Worm (Caenorhabditis elegans): Measurements from ENCODE around the gene zyg-12.
A peak's percentile ranks its signal among the peaks of the same experiment; 100 is the strongest.

The zyg-12 gene

DNA sequence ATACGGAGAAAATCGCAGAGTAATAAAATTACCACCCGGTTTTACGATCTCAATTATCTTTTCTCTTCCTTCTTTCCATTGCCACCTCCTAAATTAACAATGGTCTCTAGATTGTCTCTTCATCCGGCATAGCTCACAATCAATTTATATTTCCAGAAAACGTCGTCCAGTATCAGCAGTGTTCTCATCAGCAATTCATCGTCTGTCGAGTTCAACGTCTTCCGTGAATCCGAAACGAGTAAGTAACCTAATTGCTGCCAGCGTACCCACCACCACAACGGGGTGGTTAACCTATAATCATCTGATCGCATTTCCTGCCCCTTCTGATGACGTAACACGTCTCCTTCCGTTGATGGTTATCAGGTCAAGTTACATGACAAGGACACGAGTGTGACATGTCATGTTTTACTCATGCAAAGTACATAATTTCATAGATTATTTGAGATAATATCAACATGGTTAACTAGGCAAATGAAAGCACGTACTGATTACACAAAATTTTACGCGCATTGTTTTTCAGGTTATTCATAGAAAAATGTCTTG is 36.3 kb downstream of the zyg-12 start:
- TF ChIP-seq ceh-30 (tag; optimal IDR thresholded peaks at IDR 0.05) (no peak), ceh-6 (GFP tag; optimal IDR thresholded peaks at IDR 0.05) (no peak), odd-2 (tag; optimal IDR thresholded peaks at IDR 0.05) (no peak), unc-55 (GFP tag; optimal IDR thresholded peaks at IDR 0.05) (peak; percentile 63), elt-2 (tag; optimal IDR thresholded peaks at IDR 0.05) (peak; percentile 78)

DNA sequence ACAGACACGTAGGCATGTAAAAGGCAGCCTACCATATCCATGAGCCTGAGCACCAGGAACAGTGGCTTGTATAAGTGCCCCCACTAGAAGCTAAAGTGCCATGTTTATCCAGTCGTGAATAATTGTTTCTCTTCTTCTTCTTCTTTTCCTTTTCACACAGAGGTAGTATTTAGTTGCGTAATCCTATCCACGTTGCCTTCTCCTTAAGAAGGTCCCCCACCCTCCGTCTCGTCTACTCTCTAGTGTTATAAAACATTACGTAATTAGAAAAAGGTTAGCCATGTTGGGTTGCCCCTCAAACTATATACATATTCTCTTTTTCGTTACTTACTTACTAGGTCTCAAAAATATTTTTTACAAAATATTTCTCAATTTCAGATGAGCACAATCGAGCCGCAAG is 37.0 kb downstream of the zyg-12 start:
- no peak for TF ChIP-seq nfya-1 (tag; optimal IDR thresholded peaks at IDR 0.05)

DNA sequence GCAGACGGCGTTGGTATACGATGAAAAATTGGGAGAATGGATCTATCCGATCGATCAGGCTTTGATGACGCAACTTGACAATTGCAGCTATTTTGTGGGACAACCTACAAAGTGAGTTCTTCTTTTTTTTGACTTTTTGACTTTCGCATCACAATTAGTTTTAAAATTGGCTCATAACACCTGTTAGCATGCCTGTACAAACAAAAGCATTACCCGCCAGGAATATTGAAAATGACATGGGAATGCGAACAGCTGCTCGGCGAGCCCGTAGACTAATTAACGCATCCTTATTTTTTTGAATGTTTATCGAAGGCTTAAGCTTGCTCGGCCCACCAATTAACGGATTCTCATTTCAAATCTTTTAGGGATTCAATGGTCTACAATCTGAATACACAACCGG is 37.6 kb downstream of the zyg-12 start:
- no peak for TF ChIP-seq tbx-2 (tag; optimal IDR thresholded peaks at IDR 0.05)
- TF ChIP-seq ref-2 (tag; optimal IDR thresholded peaks at IDR 0.05) = no peak
- no peak for TF ChIP-seq fkh-10 (GFP tag; optimal IDR thresholded peaks at IDR 0.05)
- TF ChIP-seq T23F11.4 (GFP tag; optimal IDR thresholded peaks at IDR 0.05) = no peak
- no peak for TF ChIP-seq ets-4 (tag; optimal IDR thresholded peaks at IDR 0.05)
- TF ChIP-seq unc-55 (GFP tag; optimal IDR thresholded peaks at IDR 0.05) = no peak
- TF ChIP-seq hlh-15 (tag; optimal IDR thresholded peaks at IDR 0.05) = no peak
- TF ChIP-seq ttx-3 (tag; optimal IDR thresholded peaks at IDR 0.05) = no peak
- TF ChIP-seq dmd-4 (tag; optimal IDR thresholded peaks at IDR 0.05; ENCODE audit: borderline replicate concordance) = no peak
- TF ChIP-seq ceh-14 (tag; optimal IDR thresholded peaks at IDR 0.05) = no peak
- TF ChIP-seq npax-4 (tag; optimal IDR thresholded peaks at IDR 0.05) = no peak
- no peak for TF ChIP-seq ceh-9 (tag; optimal IDR thresholded peaks at IDR 0.05)
- no peak for TF ChIP-seq lim-6 (tag; optimal IDR thresholded peaks at IDR 0.05)
- no peak for TF ChIP-seq ceh-34 (tag; optimal IDR thresholded peaks at IDR 0.05)
- no peak for TF ChIP-seq K02D7.2 (tag; optimal IDR thresholded peaks at IDR 0.05)
- TF ChIP-seq dve-1 (tag; optimal IDR thresholded peaks at IDR 0.05) = no peak
- TF ChIP-seq pqm-1 (tag; optimal IDR thresholded peaks at IDR 0.05) = no peak
- no peak for TF ChIP-seq ceh-45 (GFP tag; IDR thresholded peaks at IDR 0.05)

- TF ChIP-seq ceh-30 (tag; optimal IDR thresholded peaks at IDR 0.05) (no peak), nhr-232 (tag; optimal IDR thresholded peaks at IDR 0.05) (no peak), hlh-30 (tag; optimal IDR thresholded peaks at IDR 0.05; ENCODE audit: insufficient read depth) (no peak), ceh-19 (GFP tag; optimal IDR thresholded peaks at IDR 0.05) (no peak), dmd-4 (tag; optimal IDR thresholded peaks at IDR 0.05; ENCODE audit: borderline replicate concordance) (no peak), K02D7.2 (tag; optimal IDR thresholded peaks at IDR 0.05) (no peak), ceh-18 (tag; optimal IDR thresholded peaks at IDR 0.05) (no peak), fkh-10 (GFP tag; optimal IDR thresholded peaks at IDR 0.05) (no peak), ceh-34 (tag; optimal IDR thresholded peaks at IDR 0.05) (no peak), rnt-1 (tag; optimal IDR thresholded peaks at IDR 0.05) (no peak), unc-55 (GFP tag; optimal IDR thresholded peaks at IDR 0.05) (no peak), mec-3 (tag; optimal IDR thresholded peaks at IDR 0.05; ENCODE audit: borderline replicate concordance) (no peak), lim-6 (tag; optimal IDR thresholded peaks at IDR 0.05) (no peak), pha-2 (tag; optimal IDR thresholded peaks at IDR 0.05) (no peak), eyg-1 (tag; optimal IDR thresholded peaks at IDR 0.05) (no peak), hlh-13 (GFP tag; optimal IDR thresholded peaks at IDR 0.05) (no peak), ahr-1 (tag; optimal IDR thresholded peaks at IDR 0.05) (no peak), nhr-11 (tag; optimal IDR thresholded peaks at IDR 0.05) (no peak), pat-9 (tag; optimal IDR thresholded peaks at IDR 0.05) (no peak), tbx-7 (tag; optimal IDR thresholded peaks at IDR 0.05) (no peak)
Measured at ce11 chrII:4989802-4990201, 40.1 kb downstream of the zyg-12 start, which contains the start of gene T27F7.12. TSS of gene T27F7.12 (plus strand) at chrII:4990102.
